Worm (Caenorhabditis elegans) whole organism, mixed stage, embryonic: Measurements from ENCODE around the gene pzf-1.

Experiments
- blmp-1 ChIP-seq: fragments of 150-350 bp; optimal IDR thresholded peaks from 2 replicates; lab custom pipeline; 2014; ENCODE audit warnings: missing biosample characterization, missing genetic modification characterization
- ceh-83 ChIP-seq: fragments of 200-800 bp; sonication (Bioruptor generic); optimal IDR thresholded peaks from 2 replicates; lab custom pipeline; 2018; ENCODE audit warnings: mild to moderate bottlenecking, missing genetic modification characterization, missing compliant biosample characterization
- elt-1 ChIP-seq: sonication (generic microtip); optimal IDR thresholded peaks from 2 replicates; lab custom pipeline; 2017; ENCODE audit warnings: missing genetic modification characterization, mild to moderate bottlenecking, missing compliant biosample characterization, antibody characterized with exemption, moderate library complexity, borderline replicate concordance; ENCODE audit not compliant: insufficient read depth
- elt-3 ChIP-seq: fragments of 150-350 bp; optimal IDR thresholded peaks from 2 replicates; lab custom pipeline; 2014; ENCODE audit warnings: missing biosample characterization, missing genetic modification characterization
- nhr-237 ChIP-seq: fragments of 150-350 bp; optimal IDR thresholded peaks from 2 replicates; lab custom pipeline; 2014; ENCODE audit warnings: missing biosample characterization, missing genetic modification characterization
- nhr-28 ChIP-seq: fragments of 150-350 bp; optimal IDR thresholded peaks from 2 replicates; lab custom pipeline; 2014; ENCODE audit warnings: missing biosample characterization, missing genetic modification characterization
- nhr-76 ChIP-seq: sonication (generic microtip); optimal IDR thresholded peaks from 2 replicates; lab custom pipeline; 2017; ENCODE audit warnings: missing biosample characterization, missing genetic modification characterization
- sem-2 ChIP-seq: fragments of 200-800 bp; sonication (Bioruptor generic); optimal IDR thresholded peaks from 2 replicates; lab custom pipeline; 2018; ENCODE audit warnings: mild to moderate bottlenecking, missing genetic modification characterization, missing compliant biosample characterization
- snpc-4 ChIP-seq: fragments of 150-350 bp; optimal IDR thresholded peaks from 2 replicates; lab custom pipeline; 2014; ENCODE audit warnings: missing biosample characterization, missing genetic modification characterization
- sptf-1 ChIP-seq: sonication (generic microtip); optimal IDR thresholded peaks from 2 replicates; lab custom pipeline; 2017; ENCODE audit warnings: mild to moderate bottlenecking, missing genetic modification characterization, moderate library complexity, missing compliant biosample characterization
- unc-39 ChIP-seq: fragments of 150-350 bp; optimal IDR thresholded peaks from 2 replicates; lab custom pipeline; 2014; ENCODE audit warnings: missing biosample characterization, missing genetic modification characterization
- unc-62 ChIP-seq: fragments of 150-350 bp; optimal IDR thresholded peaks from 2 replicates; lab custom pipeline; 2014; ENCODE audit warnings: missing biosample characterization, missing genetic modification reagents, missing genetic modification characterization

DNA sequence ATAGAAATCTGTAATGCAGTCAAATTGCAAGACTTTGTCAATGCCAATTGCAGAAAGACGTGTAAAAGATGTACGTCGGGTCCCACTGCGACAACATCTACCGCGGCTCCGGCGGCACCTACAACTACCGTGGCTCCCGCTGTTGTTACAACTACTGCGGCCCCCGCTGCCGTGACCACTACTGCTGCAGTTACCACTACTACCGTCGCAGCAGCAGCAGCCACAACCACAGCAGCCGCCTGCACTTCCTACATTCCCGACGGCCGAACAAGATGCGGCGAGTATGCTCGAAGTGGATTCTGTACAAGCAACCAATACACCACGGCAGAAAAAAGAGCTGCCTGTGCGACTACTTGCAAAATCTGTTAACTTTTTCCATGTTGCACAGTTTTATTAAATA lies 13.5 kb downstream of the pzf-1 start:
- TF ChIP-seq nhr-28: no peak
- no peak for TF ChIP-seq elt-3
- TF ChIP-seq sptf-1: no peak
- TF ChIP-seq unc-39 (tag; lab: Kevin White, UChicago): no peak
- TF ChIP-seq nhr-76 (tag; lab: Kevin White, UChicago): no peak
- no peak for TF ChIP-seq snpc-4
- no peak for TF ChIP-seq elt-1 (tag; lab: Kevin White, UChicago)
- no peak for TF ChIP-seq sem-2 (GFP tag; lab: Kevin White, UChicago)
- no peak for TF ChIP-seq ceh-83 (GFP tag; lab: Kevin White, UChicago)
- no peak for TF ChIP-seq blmp-1 (tag; lab: Kevin White, UChicago)
- TF ChIP-seq unc-62 (GFP tag; lab: Kevin White, UChicago): no peak
- TF ChIP-seq nhr-237 (tag; lab: Kevin White, UChicago): no peak
